Worm (Caenorhabditis elegans) whole organism, late embryonic: ENCODE data around the gene bris-1.

Source experiments
- C08G9.2 ChIP-seq: sonication (generic microtip); optimal IDR thresholded peaks from 2 replicates; lab custom pipeline; 2016; ENCODE audit warnings: mild to moderate bottlenecking, missing genetic modification characterization, moderate library complexity, missing compliant biosample characterization
- K09A11.1 ChIP-seq: sonication (generic microtip); optimal IDR thresholded peaks from 2 replicates; lab custom pipeline; 2017; ENCODE audit warnings: antibody characterized with exemption, mild to moderate bottlenecking, missing genetic modification characterization, missing compliant biosample characterization; ENCODE audit not compliant: insufficient read depth
- ahr-1 ChIP-seq: sonication (generic microtip); optimal IDR thresholded peaks from 2 replicates; lab custom pipeline; 2016; ENCODE audit warnings: missing genetic modification characterization, missing compliant biosample characterization
- ama-1 ChIP-seq: fragments of 150-350 bp; optimal IDR thresholded peaks from 2 replicates; lab custom pipeline; 2014
- ceh-14 ChIP-seq: sonication (generic microtip); optimal IDR thresholded peaks from 2 replicates; lab custom pipeline; 2016; ENCODE audit warnings: missing genotype, missing genetic modification characterization, missing compliant biosample characterization
- ceh-22 ChIP-seq: sonication (generic microtip); optimal IDR thresholded peaks from 2 replicates; lab custom pipeline; 2017; ENCODE audit warnings: missing biosample characterization, missing genetic modification characterization
- ceh-24 ChIP-seq: sonication (generic microtip); optimal IDR thresholded peaks from 2 replicates; lab custom pipeline; 2016; ENCODE audit warnings: mild to moderate bottlenecking, missing genetic modification characterization, missing compliant biosample characterization
- ceh-30 ChIP-seq: fragments of 150-350 bp; optimal IDR thresholded peaks from 2 replicates; lab custom pipeline; 2014; ENCODE audit warnings: missing biosample characterization, missing genetic modification characterization
- ceh-34 ChIP-seq: sonication (generic microtip); optimal IDR thresholded peaks from 2 replicates; lab custom pipeline; 2016; ENCODE audit warnings: mild to moderate bottlenecking, missing genetic modification characterization, missing compliant biosample characterization
- ceh-45 ChIP-seq: fragments of 200-800 bp; sonication (Bioruptor generic); IDR thresholded peaks from 2 replicates; pipeline ENCODE4 v1.3.6; 2022; ENCODE audit warnings: missing genetic modification reagents, missing genetic modification characterization, missing compliant biosample characterization
- che-1 ChIP-seq: sonication (generic microtip); optimal IDR thresholded peaks from 2 replicates; lab custom pipeline; 2016; ENCODE audit warnings: mild to moderate bottlenecking, missing genetic modification characterization, missing compliant biosample characterization
- elt-4 ChIP-seq: sonication (generic microtip); optimal IDR thresholded peaks from 2 replicates; lab custom pipeline; 2016; ENCODE audit warnings: missing genetic modification characterization, missing compliant biosample characterization
- fax-1 ChIP-seq: sonication (generic microtip); optimal IDR thresholded peaks from 2 replicates; lab custom pipeline; 2016; ENCODE audit warnings: missing genotype, missing genetic modification characterization, missing compliant biosample characterization
- fkh-10 ChIP-seq: fragments of 150-350 bp; optimal IDR thresholded peaks from 2 replicates; lab custom pipeline; 2014; ENCODE audit warnings: missing biosample characterization, missing genetic modification reagents, missing genetic modification characterization
- fkh-6 ChIP-seq: sonication (generic microtip); optimal IDR thresholded peaks from 2 replicates; lab custom pipeline; 2016; ENCODE audit warnings: missing genetic modification characterization, missing compliant biosample characterization
- gmeb-2 ChIP-seq: sonication (generic microtip); optimal IDR thresholded peaks from 2 replicates; lab custom pipeline; 2016; ENCODE audit warnings: missing genetic modification characterization, inconsistent platforms, missing compliant biosample characterization
- hlh-8 ChIP-seq: sonication (generic microtip); optimal IDR thresholded peaks from 2 replicates; lab custom pipeline; 2016; ENCODE audit warnings: missing genotype, missing genetic modification characterization, missing compliant biosample characterization
- lim-6 ChIP-seq: sonication (generic microtip); optimal IDR thresholded peaks from 2 replicates; lab custom pipeline; 2016; ENCODE audit warnings: missing genetic modification characterization, missing compliant biosample characterization
- madf-2 ChIP-seq: sonication (generic microtip); optimal IDR thresholded peaks from 2 replicates; lab custom pipeline; 2017; ENCODE audit warnings: missing genetic modification characterization, missing compliant biosample characterization
- mec-3 ChIP-seq: sonication (generic microtip); optimal IDR thresholded peaks from 2 replicates; lab custom pipeline; 2016; ENCODE audit warnings: borderline replicate concordance, missing genetic modification characterization, missing compliant biosample characterization
- nfya-1 ChIP-seq: sonication (generic microtip); optimal IDR thresholded peaks from 2 replicates; lab custom pipeline; 2017; ENCODE audit warnings: missing genetic modification characterization, mild to moderate bottlenecking, missing compliant biosample characterization, antibody characterized with exemption, moderate library complexity
- npax-4 ChIP-seq: sonication (generic microtip); optimal IDR thresholded peaks from 2 replicates; lab custom pipeline; 2016; ENCODE audit warnings: missing genetic modification characterization, missing compliant biosample characterization
- pag-3 ChIP-seq: sonication (generic microtip); optimal IDR thresholded peaks from 2 replicates; lab custom pipeline; 2016; ENCODE audit warnings: missing compliant biosample characterization, missing genetic modification characterization, borderline replicate concordance
- pax-1 ChIP-seq: fragments of 150-350 bp; optimal IDR thresholded peaks from 2 replicates; lab custom pipeline; 2014; ENCODE audit warnings: missing biosample characterization, missing genetic modification characterization
- pha-2 ChIP-seq: sonication (generic microtip); optimal IDR thresholded peaks from 2 replicates; lab custom pipeline; 2017; ENCODE audit warnings: mild to moderate bottlenecking, missing genetic modification characterization, missing compliant biosample characterization
- pha-4 ChIP-seq: fragments of 150-350 bp; optimal IDR thresholded peaks from 2 replicates; lab custom pipeline; 2018; ENCODE audit warnings: missing biosample characterization, missing genetic modification reagents, missing genetic modification characterization
- ref-2 ChIP-seq: sonication (generic microtip); optimal IDR thresholded peaks from 2 replicates; lab custom pipeline; 2016; ENCODE audit warnings: missing genetic modification characterization, missing compliant biosample characterization
- rnt-1 ChIP-seq: sonication (generic microtip); optimal IDR thresholded peaks from 2 replicates; lab custom pipeline; 2016; ENCODE audit warnings: missing genetic modification characterization, missing compliant biosample characterization
- syd-9 ChIP-seq: sonication (generic microtip); optimal IDR thresholded peaks from 2 replicates; lab custom pipeline; 2016; ENCODE audit warnings: mild to moderate bottlenecking, missing genetic modification characterization, moderate library complexity, missing compliant biosample characterization
- tbx-2 ChIP-seq: sonication (generic microtip); optimal IDR thresholded peaks from 2 replicates; lab custom pipeline; 2016; ENCODE audit warnings: missing genetic modification characterization, missing compliant biosample characterization
- unc-42 ChIP-seq: sonication (generic microtip); optimal IDR thresholded peaks from 2 replicates; lab custom pipeline; 2016; ENCODE audit warnings: missing genotype, missing genetic modification characterization, missing compliant biosample characterization
- unc-86 ChIP-seq: sonication (generic microtip); optimal IDR thresholded peaks from 2 replicates; lab custom pipeline; 2016; ENCODE audit warnings: missing genetic modification characterization, missing compliant biosample characterization
- zip-5 ChIP-seq: sonication (generic microtip); optimal IDR thresholded peaks from 2 replicates; lab custom pipeline; 2016; ENCODE audit warnings: missing genetic modification characterization, missing compliant biosample characterization
- ztf-16 ChIP-seq: sonication (generic microtip); optimal IDR thresholded peaks from 2 replicates; lab custom pipeline; 2017; ENCODE audit warnings: missing genetic modification characterization, missing compliant biosample characterization

Gene bris-1

DNA sequence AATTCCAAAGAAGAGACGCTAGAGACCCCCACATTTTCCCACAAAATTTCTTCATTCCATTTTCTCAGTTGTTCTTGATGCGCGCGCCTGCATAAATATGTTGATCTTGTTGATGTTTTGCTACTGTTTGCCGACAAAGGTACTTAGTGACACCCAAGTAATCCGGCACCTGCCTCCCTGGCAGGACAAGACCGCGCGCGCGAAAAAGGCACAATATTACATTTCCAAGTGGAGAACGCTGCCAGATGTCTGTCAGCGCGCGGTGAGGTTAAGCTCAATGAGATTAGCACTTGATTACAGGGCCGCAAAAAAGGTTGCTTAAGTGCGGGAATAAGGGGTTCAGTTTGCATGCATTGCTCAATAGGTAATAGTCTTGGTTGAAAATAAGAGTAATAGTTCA, 22.5 kb upstream of the bris-1 start:
- TF ChIP-seq ceh-22 (tag; lab: Kevin White, UChicago) (no peak), unc-42 (tag; lab: Kevin White, UChicago) (peak; percentile 3)
- TF ChIP-seq, all 69 proteins: peak for 1

DNA sequence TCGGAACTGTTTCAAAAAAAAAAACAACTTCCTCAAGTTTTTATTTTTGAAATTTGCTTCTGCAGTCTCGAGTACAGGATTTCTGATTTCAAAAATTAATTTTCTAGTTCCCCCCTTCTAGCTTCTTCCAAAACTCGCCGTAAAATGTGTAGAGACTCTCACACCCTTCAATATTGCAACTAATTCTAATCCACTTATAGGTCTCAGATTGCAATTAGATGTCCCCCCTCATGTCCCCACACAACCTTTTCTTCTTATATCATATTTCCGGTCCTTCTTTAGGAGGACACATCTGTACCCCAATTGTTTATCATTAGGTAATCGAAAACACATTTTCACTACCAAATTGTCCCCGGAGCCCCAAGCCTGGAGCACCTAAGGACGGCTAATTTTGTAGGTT, 21.4 kb upstream of the bris-1 start:
- no peak for TF ChIP-seq unc-86 (tag; lab: Kevin White, UChicago)
- TF ChIP-seq unc-42 (tag; lab: Kevin White, UChicago) = peak; percentile 71

DNA sequence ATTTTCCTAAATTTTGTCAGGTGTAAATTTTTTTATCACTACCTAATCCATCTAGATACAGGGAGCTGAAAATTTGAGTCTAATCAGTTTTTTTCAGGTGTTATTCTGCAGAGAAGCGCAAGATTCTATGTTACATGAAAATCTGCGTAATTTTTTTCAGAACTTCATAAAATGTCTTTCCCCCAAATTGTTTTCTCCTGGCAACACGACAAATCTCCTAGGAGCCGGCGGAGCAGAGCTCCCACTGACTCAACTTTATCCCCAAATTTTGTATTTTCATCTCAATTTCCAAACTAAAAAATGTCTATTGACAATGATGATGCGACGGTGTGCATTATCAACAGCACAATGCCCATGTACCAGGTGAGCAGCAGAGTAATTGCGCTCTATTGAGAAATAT, 20.3 kb upstream of the bris-1 start, which contains the start of gene F28F9.2:
Gene F28F9.2, plus strand, starts transcription at position 301 of the 400 bp plus-strand sequence.
- TF ChIP-seq nfya-1 (tag; lab: Kevin White, UChicago) = no peak
- TF ChIP-seq elt-4 (tag; lab: Kevin White, UChicago) = no peak
- no peak for TF ChIP-seq ahr-1 (tag; lab: Kevin White, UChicago)
- TF ChIP-seq tbx-2 = no peak
- no peak for TF ChIP-seq syd-9 (tag; lab: Kevin White, UChicago)
- no peak for TF ChIP-seq ama-1 (lab: Kevin White, UChicago)
- TF ChIP-seq pha-2 (tag; lab: Kevin White, UChicago) = no peak
- no peak for TF ChIP-seq fkh-10 (GFP tag; lab: Kevin White, UChicago)
- no peak for TF ChIP-seq che-1
- TF ChIP-seq ceh-30 = no peak
- no peak for TF ChIP-seq zip-5 (tag; lab: Kevin White, UChicago)
- TF ChIP-seq ztf-16 (tag; lab: Kevin White, UChicago) = no peak
- no peak for TF ChIP-seq ceh-34
- TF ChIP-seq lim-6 (tag; lab: Kevin White, UChicago) = no peak
- no peak for TF ChIP-seq ceh-14 (tag; lab: Kevin White, UChicago)

DNA sequence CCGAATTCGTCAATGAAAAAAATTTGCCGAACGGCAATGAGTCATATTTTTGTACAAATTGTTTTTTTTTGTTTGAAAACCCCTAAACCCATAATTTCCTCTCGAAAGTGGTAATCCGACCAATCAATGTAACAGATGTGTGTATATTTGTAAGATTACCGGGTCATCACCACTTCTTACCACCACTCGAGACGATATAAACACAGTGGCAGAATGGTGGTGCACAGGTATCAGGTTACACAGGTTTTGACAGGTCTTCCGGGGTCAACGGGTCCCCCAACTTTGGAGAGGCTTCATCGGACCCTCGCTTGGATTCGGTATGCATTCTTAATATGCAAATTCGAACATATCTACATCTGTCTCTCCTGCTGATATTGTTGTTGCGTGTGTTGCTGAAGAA, 19.6 kb upstream of the bris-1 start:
- TF ChIP-seq pag-3 (tag; lab: Kevin White, UChicago) = no peak
- no peak for TF ChIP-seq pha-4 (tag; lab: Kevin White, UChicago)
- no peak for TF ChIP-seq ceh-30
- TF ChIP-seq ceh-34 = peak; percentile 92

DNA sequence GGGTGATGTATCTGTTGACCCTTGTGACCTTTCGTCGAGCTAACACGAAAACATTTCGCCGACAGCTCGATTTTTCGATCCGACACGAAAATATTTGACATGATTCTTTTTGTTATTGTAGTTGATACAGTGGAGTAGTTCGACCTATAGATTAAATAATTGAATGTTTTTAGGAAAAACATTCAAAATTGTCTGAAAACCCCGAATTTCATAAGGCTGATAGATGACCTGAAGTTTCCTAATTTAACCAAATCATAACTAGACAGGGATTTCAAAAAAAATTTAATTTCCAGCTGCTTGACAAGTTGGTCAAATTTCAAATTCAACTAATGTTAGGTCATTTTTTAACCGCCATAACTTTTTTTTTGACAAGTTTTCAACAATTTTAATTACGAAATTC, 15.9 kb upstream of the bris-1 start, which contains the start of gene cal-3:
Gene cal-3, minus strand, starts transcription at position 101 of the 400 bp plus-strand sequence.
- TF ChIP-seq rnt-1 (tag; lab: Kevin White, UChicago) = no peak
- TF ChIP-seq C08G9.2 (tag; lab: Kevin White, UChicago) = no peak
- no peak for TF ChIP-seq npax-4 (tag; lab: Kevin White, UChicago)
- TF ChIP-seq syd-9 (tag; lab: Kevin White, UChicago) = no peak
- TF ChIP-seq K09A11.1 (tag; lab: Kevin White, UChicago) = no peak
- TF ChIP-seq gmeb-2 = no peak
- TF ChIP-seq mec-3 (tag; lab: Kevin White, UChicago) = no peak
- TF ChIP-seq fkh-10 (GFP tag; lab: Kevin White, UChicago) = no peak
- TF ChIP-seq hlh-8 (tag; lab: Kevin White, UChicago) = no peak
- TF ChIP-seq, all 69 proteins: peak for 0

DNA sequence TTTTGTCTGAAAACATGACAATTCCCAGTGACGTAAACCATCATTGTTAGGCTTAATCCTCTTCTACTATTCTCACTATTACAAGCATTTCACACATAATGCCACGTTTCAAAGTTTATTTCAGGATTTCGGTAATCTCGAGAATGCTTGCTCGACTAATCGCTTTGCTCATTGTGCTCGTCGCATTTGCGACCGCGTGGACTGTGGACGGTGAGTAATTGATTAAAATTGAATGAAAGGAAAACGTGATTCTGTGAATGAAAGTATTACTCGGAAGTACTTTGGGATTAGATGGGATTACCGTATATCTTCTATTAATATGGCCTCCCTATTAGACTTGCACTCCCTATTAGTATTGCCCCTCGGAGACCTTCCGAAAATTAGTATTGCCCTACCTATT, 14.7 kb upstream of the bris-1 start:
- no peak for TF ChIP-seq K09A11.1 (tag; lab: Kevin White, UChicago)
- no peak for TF ChIP-seq ceh-24 (tag; lab: Kevin White, UChicago)
- no peak for TF ChIP-seq ceh-45 (GFP tag; lab: Robert Waterston, UW)
- no peak for TF ChIP-seq tbx-2
- TF ChIP-seq pax-1 = no peak
- TF ChIP-seq madf-2 (tag; lab: Kevin White, UChicago) = no peak
- no peak for TF ChIP-seq gmeb-2
- TF ChIP-seq fkh-6 = no peak
- TF ChIP-seq unc-42 (tag; lab: Kevin White, UChicago) = no peak
- no peak for TF ChIP-seq zip-5 (tag; lab: Kevin White, UChicago)
- no peak for TF ChIP-seq ref-2 (tag; lab: Kevin White, UChicago)
- TF ChIP-seq pag-3 (tag; lab: Kevin White, UChicago) = no peak
- no peak for TF ChIP-seq fax-1 (tag; lab: Kevin White, UChicago)
- TF ChIP-seq rnt-1 (tag; lab: Kevin White, UChicago) = no peak
